Fruit fly (Drosophila melanogaster) whole organism, embryonic: ENCODE data around the gene CG17819.
A peak's percentile ranks its signal among the peaks of the same experiment; 100 is the strongest.

Experiments
- CG10543 ChIP-seq: fragments of 200-800 bp; sonication (Bioruptor generic); optimal IDR thresholded peaks from 3 replicates; lab custom pipeline; 2017; ENCODE audit warnings: missing biosample characterization, mild to moderate bottlenecking, missing genetic modification characterization, moderate library complexity
- CG12236 ChIP-seq: fragments of 200-800 bp; sonication (Bioruptor generic); optimal IDR thresholded peaks from 2 replicates; lab custom pipeline; 2016; ENCODE audit warnings: missing biosample characterization, missing genetic modification characterization
- CG13775 ChIP-seq: fragments of 200-800 bp; sonication (Bioruptor generic); optimal IDR thresholded peaks from 3 replicates; lab custom pipeline; 2017; ENCODE audit warnings: missing biosample characterization, mild to moderate bottlenecking, missing genetic modification characterization
- CG14860 ChIP-seq: fragments of 200-800 bp; sonication (Bioruptor generic); IDR thresholded peaks from 3 replicates; pipeline ENCODE4 v1.3.6; 2022; ENCODE audit warnings: missing biosample characterization, missing genetic modification characterization; ENCODE audit not compliant: partially characterized antibody
- CG15011 ChIP-seq: fragments of 200-800 bp; sonication (Bioruptor generic); optimal IDR thresholded peaks from 3 replicates; lab custom pipeline; 2018; ENCODE audit warnings: missing biosample characterization, mild to moderate bottlenecking, missing genetic modification characterization
- CG15479 ChIP-seq: fragments of 200-800 bp; sonication (Bioruptor generic); optimal IDR thresholded peaks from 3 replicates; lab custom pipeline; 2019; ENCODE audit warnings: missing biosample characterization, mild to moderate bottlenecking, missing genetic modification characterization, moderate library complexity
- CG15514 ChIP-seq: fragments of 200-800 bp; sonication (Bioruptor generic); optimal IDR thresholded peaks from 3 replicates; lab custom pipeline; 2017; ENCODE audit warnings: missing biosample characterization, missing genetic modification characterization, mild to moderate bottlenecking, moderate library complexity, missing genetic modification reagents
- CG18476 ChIP-seq: fragments of 200-800 bp; sonication (Bioruptor generic); optimal IDR thresholded peaks from 2 replicates; lab custom pipeline; 2016; ENCODE audit warnings: missing biosample characterization, mild to moderate bottlenecking, missing genetic modification characterization
- CG2712 ChIP-seq: fragments of 200-800 bp; optimal IDR thresholded peaks from 3 replicates; lab custom pipeline; 2019; ENCODE audit warnings: missing biosample characterization, mild to moderate bottlenecking, missing genetic modification characterization, moderate library complexity
- CG2875 ChIP-seq: fragments of 200-800 bp; sonication (Bioruptor generic); optimal IDR thresholded peaks from 2 replicates; lab custom pipeline; 2017; ENCODE audit warnings: missing biosample characterization, mild to moderate bottlenecking, missing genetic modification characterization, missing genetic modification reagents
- CG31388 ChIP-seq: fragments of 200-800 bp; sonication (Bioruptor generic); optimal IDR thresholded peaks from 2 replicates; lab custom pipeline; 2016; ENCODE audit warnings: missing biosample characterization, missing genetic modification characterization
- CG32767 ChIP-seq: fragments of 200-800 bp; sonication (Bioruptor generic); IDR thresholded peaks from 2 replicates; pipeline ENCODE4 v1.3.6; 2022; ENCODE audit warnings: missing biosample characterization, missing genetic modification characterization
- CG3281 ChIP-seq: fragments of 200-800 bp; sonication (Bioruptor generic); optimal IDR thresholded peaks from 3 replicates; lab custom pipeline; 2017; ENCODE audit warnings: missing biosample characterization, mild to moderate bottlenecking, missing genetic modification characterization
- CG4282 ChIP-seq: fragments of 200-800 bp; sonication (Bioruptor generic); optimal IDR thresholded peaks from 2 replicates; lab custom pipeline; 2016; ENCODE audit warnings: missing biosample characterization, missing genetic modification characterization
- CG6765 ChIP-seq: fragments of 200-800 bp; sonication (Bioruptor generic); optimal IDR thresholded peaks from 3 replicates; lab custom pipeline; 2017; ENCODE audit warnings: missing biosample characterization, mild to moderate bottlenecking, missing genetic modification characterization
- CG6854 ChIP-seq: fragments of 200-800 bp; sonication (Bioruptor generic); optimal IDR thresholded peaks from 3 replicates; lab custom pipeline; 2017; ENCODE audit warnings: missing biosample characterization, mild to moderate bottlenecking, missing genetic modification characterization
- CG9609 ChIP-seq: fragments of 200-800 bp; sonication (Bioruptor generic); optimal IDR thresholded peaks from 3 replicates; lab custom pipeline; 2016; ENCODE audit warnings: missing biosample characterization, missing genetic modification characterization
- CG9727 ChIP-seq: fragments of 200-800 bp; sonication (Bioruptor generic); optimal IDR thresholded peaks from 3 replicates; lab custom pipeline; 2017; ENCODE audit warnings: missing biosample characterization, mild to moderate bottlenecking, missing genetic modification characterization
- D ChIP-seq, 2 experiments: fragments of 200-800 bp in 1 of 2; fragments of >200 bp in 1 of 2; sonication (Bioruptor generic) in 1 of 2; optimal IDR thresholded peaks; 2 replicates in 1 of 2; 3 replicates in 1 of 2; lab custom pipeline; 2017; ENCODE audit warnings: mild to moderate bottlenecking in 1 of 2, missing biosample characterization in 1 of 2, missing genetic modification characterization in 1 of 2, missing genetic modification reagents in 1 of 2
- Fer2 ChIP-seq: fragments of 200-800 bp; sonication (Bioruptor generic); optimal IDR thresholded peaks from 2 replicates; lab custom pipeline; 2018; ENCODE audit warnings: missing biosample characterization, mild to moderate bottlenecking, missing genetic modification characterization, moderate library complexity
- H15 ChIP-seq: fragments of 200-800 bp; sonication (Bioruptor generic); IDR thresholded peaks from 3 replicates; pipeline ENCODE4 v1.3.6; 2022; ENCODE audit warnings: missing biosample characterization, missing genetic modification characterization
- H2.0 ChIP-seq: fragments of 200-800 bp; sonication (Bioruptor generic); IDR thresholded peaks from 2 replicates; pipeline ENCODE4 v1.3.6; 2022; ENCODE audit warnings: missing biosample characterization, missing genetic modification characterization
- HLH4C ChIP-seq: fragments of 200-800 bp; sonication (Bioruptor generic); IDR thresholded peaks from 3 replicates; pipeline ENCODE4 v1.3.6; 2022; ENCODE audit warnings: missing biosample characterization, missing genetic modification characterization; ENCODE audit not compliant: partially characterized antibody
- HLHmδ ChIP-seq: fragments of 200-800 bp; sonication (Bioruptor generic); optimal IDR thresholded peaks from 2 replicates; lab custom pipeline; 2018; ENCODE audit warnings: missing biosample characterization, mild to moderate bottlenecking, missing genetic modification characterization, moderate library complexity
- Hey ChIP-seq: fragments of 200-800 bp; sonication (Bioruptor generic); optimal IDR thresholded peaks from 3 replicates; lab custom pipeline; 2018; ENCODE audit warnings: missing biosample characterization, mild to moderate bottlenecking, missing genetic modification characterization
- Hr39 ChIP-seq: fragments of >200 bp; optimal IDR thresholded peaks from 2 replicates; lab custom pipeline; 2017
- Hr78 ChIP-seq, 2 experiments: fragments of 200-800 bp in 1 of 2; fragments of >200 bp in 1 of 2; sonication (Bioruptor generic) in 1 of 2; optimal IDR thresholded peaks; 2 replicates each; lab custom pipeline; 2017 to 2019; ENCODE audit warnings: missing biosample characterization in 2 of 2, missing genetic modification characterization in 2 of 2, mild to moderate bottlenecking in 1 of 2, moderate library complexity in 1 of 2
- Nf-YA ChIP-seq: fragments of 200-800 bp; sonication (Bioruptor generic); IDR thresholded peaks from 2 replicates; pipeline ENCODE4 v1.3.6; 2022; ENCODE audit warnings: missing biosample characterization, missing genetic modification characterization
- Poxn ChIP-seq: fragments of 200-800 bp; sonication (Bioruptor generic); IDR thresholded peaks from 2 replicates; pipeline ENCODE4 v1.3.6; 2022; ENCODE audit warnings: missing biosample characterization, missing genetic modification characterization
- Rfx ChIP-seq: fragments of 200-800 bp; sonication (Bioruptor generic); IDR thresholded peaks from 2 replicates; pipeline ENCODE4 v1.3.6; 2022; ENCODE audit warnings: missing biosample characterization, missing genetic modification characterization
- az2 ChIP-seq: fragments of 200-800 bp; sonication (Bioruptor generic); optimal IDR thresholded peaks from 3 replicates; lab custom pipeline; 2016; ENCODE audit warnings: missing biosample characterization, missing genetic modification characterization
- ci ChIP-seq: fragments of 200-800 bp; sonication (Bioruptor generic); IDR thresholded peaks from 3 replicates; pipeline ENCODE4 v1.3.6; 2022; ENCODE audit warnings: missing biosample characterization, missing genetic modification characterization
- cwo ChIP-seq: fragments of 200-800 bp; sonication (Bioruptor generic); optimal IDR thresholded peaks from 3 replicates; lab custom pipeline; 2017; ENCODE audit warnings: missing biosample characterization, missing genetic modification characterization, mild to moderate bottlenecking, moderate library complexity, missing genetic modification reagents
- dimm ChIP-seq: fragments of 200-800 bp; sonication (Bioruptor generic); IDR thresholded peaks from 2 replicates; pipeline ENCODE4 v1.3.6; 2022; ENCODE audit warnings: missing biosample characterization, missing genetic modification characterization
- disco-r ChIP-seq: fragments of 200-800 bp; sonication (Bioruptor generic); optimal IDR thresholded peaks from 2 replicates; lab custom pipeline; 2016; ENCODE audit warnings: missing biosample characterization, missing genetic modification characterization
- dmrt11E ChIP-seq: fragments of 200-800 bp; sonication (Bioruptor generic); optimal IDR thresholded peaks from 3 replicates; lab custom pipeline; 2018; ENCODE audit warnings: missing biosample characterization, mild to moderate bottlenecking, missing genetic modification characterization, moderate library complexity
- dmrt99B ChIP-seq: fragments of 200-800 bp; sonication (Bioruptor generic); optimal IDR thresholded peaks from 2 replicates; lab custom pipeline; 2018; ENCODE audit warnings: missing biosample characterization, mild to moderate bottlenecking, missing genetic modification characterization, moderate library complexity
- dysf ChIP-seq: fragments of 200-800 bp; sonication (Bioruptor generic); IDR thresholded peaks from 3 replicates; pipeline ENCODE4 v1.3.6; 2022; ENCODE audit warnings: missing biosample characterization, missing genetic modification characterization
- exex ChIP-seq: fragments of 200-800 bp; sonication (Bioruptor generic); optimal IDR thresholded peaks from 4 replicates; lab custom pipeline; 2018; ENCODE audit warnings: missing biosample characterization, mild to moderate bottlenecking, missing genetic modification characterization, moderate library complexity
- fd64A ChIP-seq: fragments of 200-800 bp; sonication (Bioruptor generic); optimal IDR thresholded peaks from 3 replicates; lab custom pipeline; 2018; ENCODE audit warnings: missing biosample characterization, mild to moderate bottlenecking, missing genetic modification characterization
- grn ChIP-seq: fragments of 200-800 bp; sonication (Bioruptor generic); optimal IDR thresholded peaks from 3 replicates; lab custom pipeline; 2017; ENCODE audit warnings: missing biosample characterization, missing genetic modification characterization
- gro ChIP-seq: fragments of 200-800 bp; sonication (Bioruptor generic); optimal IDR thresholded peaks from 2 replicates; lab custom pipeline; 2016; ENCODE audit warnings: missing biosample characterization, missing genetic modification characterization
- ham ChIP-seq: fragments of 200-800 bp; sonication (Bioruptor generic); IDR thresholded peaks from 2 replicates; pipeline ENCODE4 v1.3.6; 2022; ENCODE audit warnings: missing biosample characterization, missing genetic modification characterization
- kni ChIP-seq: fragments of 200-800 bp; sonication (Bioruptor generic); optimal IDR thresholded peaks from 3 replicates; lab custom pipeline; 2017; ENCODE audit warnings: mild to moderate bottlenecking, missing biosample characterization, missing genetic modification reagents, missing genetic modification characterization
- lab ChIP-seq: fragments of 200-800 bp; sonication (Bioruptor generic); optimal IDR thresholded peaks from 3 replicates; lab custom pipeline; 2017; ENCODE audit warnings: missing biosample characterization, missing genetic modification characterization, mild to moderate bottlenecking, moderate library complexity, missing genetic modification reagents
- slp2 ChIP-seq: fragments of 200-800 bp; sonication (Bioruptor generic); optimal IDR thresholded peaks from 2 replicates; lab custom pipeline; 2016; ENCODE audit warnings: missing biosample characterization, missing genetic modification characterization
- so ChIP-seq: fragments of 200-800 bp; sonication (Bioruptor generic); IDR thresholded peaks from 3 replicates; pipeline ENCODE4 v1.3.6; 2022; ENCODE audit warnings: missing biosample characterization, missing genetic modification characterization
- tup ChIP-seq: fragments of 200-800 bp; sonication (Bioruptor generic); optimal IDR thresholded peaks from 2 replicates; lab custom pipeline; 2016; ENCODE audit warnings: missing biosample characterization, mild to moderate bottlenecking, missing genetic modification characterization, moderate library complexity

The CG17819 gene

dm6 chr3R:21835388-21836200, 49.8 kb downstream of the CG17819 start (continued):
- TF ChIP-seq az2 (GFP tag; lab: Kevin White, UChicago) (no peak), lab (GFP tag; lab: Kevin White, UChicago) (no peak), CG18476 (GFP tag; lab: Kevin White, UChicago) (no peak), HLH4C (GFP tag; lab: Robert Waterston, UW) (peak; percentile 56; the same call in 2 of the 3 replicates), dmrt11E (tag; lab: Kevin White, UChicago) (peak; percentile 65), ci (GFP tag; lab: Robert Waterston, UW) (0 out of 3 replicates have a peak, but pooled peaks have one; percentile 8), slp2 (no peak), Fer2 (tag; lab: Kevin White, UChicago) (no peak), CG9727 (peak; percentile 59), CG15514 (GFP tag; lab: Kevin White, UChicago) (no peak), CG13775 (GFP tag; lab: Kevin White, UChicago) (no peak), Hr78 (GFP tag; optimal IDR thresholded peaks at IDR 0.05; lab: Kevin White, UChicago) (peak in 1 of 2 experiments; percentile 88), Hey (no peak), H15 (GFP tag; lab: Robert Waterston, UW) (no peak), exex (tag; lab: Kevin White, UChicago) (peak; percentile 25), ham (GFP tag; lab: Robert Waterston, UW) (no peak), Nf-YA (GFP tag; lab: Robert Waterston, UW) (no peak), Hr39 (lab: Kevin White, UChicago) (no peak), dimm (GFP tag; lab: Robert Waterston, UW) (no peak), CG2712 (peak; percentile 17), CG2875 (GFP tag; lab: Kevin White, UChicago) (no peak), CG4282 (GFP tag; lab: Kevin White, UChicago) (no peak), kni (peak; percentile 9), tup (GFP tag; lab: Kevin White, UChicago) (no peak), disco-r (no peak), CG32767 (GFP tag; lab: Robert Waterston, UW) (no peak), CG15011 (GFP tag; lab: Kevin White, UChicago) (no peak), Poxn (no peak), CG15479 (GFP tag; lab: Kevin White, UChicago) (no peak), H2.0 (GFP tag; lab: Robert Waterston, UW) (no peak), CG31388 (GFP tag; lab: Kevin White, UChicago) (no peak), dmrt99B (tag; lab: Kevin White, UChicago) (peak; percentile 12), D (optimal IDR thresholded peaks at IDR 0.05; lab: Kevin White, UChicago) (no peak), D (GFP tag; optimal IDR thresholded peaks at IDR 0.05; lab: Kevin White, UChicago) (no peak), gro (no peak), CG6854 (GFP tag; lab: Kevin White, UChicago) (no peak), HLHmδ (no peak), dysf (GFP tag; lab: Robert Waterston, UW) (no peak), cwo (peak; percentile 88), CG14860 (GFP tag; lab: Robert Waterston, UW) (peak; percentile 32; the same call in 1 of the 3 replicates), CG9609 (GFP tag; lab: Kevin White, UChicago) (no peak), grn (GFP tag; lab: Kevin White, UChicago) (peak; percentile 66), CG12236 (GFP tag; lab: Kevin White, UChicago) (no peak), fd64A (peak; percentile 4), CG6765 (GFP tag; lab: Kevin White, UChicago) (no peak), Rfx (no peak), CG10543 (GFP tag; lab: Kevin White, UChicago) (no peak), so (GFP tag; lab: Robert Waterston, UW) (0 out of 3 replicates have a peak, but pooled peaks have one; percentile 46), CG3281 (GFP tag; lab: Kevin White, UChicago) (no peak)
